Fruit fly (Drosophila melanogaster): Measurements from ENCODE around the gene CG34169.

The CG34169 gene

dm6 chr2L:17178472-17178871 is 5.2 kb downstream of the CG34169 start, which contains the start of gene Gr36b (continued):
- no peak for TF ChIP-seq Poxn (GFP tag; IDR thresholded peaks at IDR 0.05)
- TF ChIP-seq CG30431 (GFP tag; optimal IDR thresholded peaks at IDR 0.05), result no peak
- TF ChIP-seq sug (tag; optimal IDR thresholded peaks at IDR 0.05), result no peak

dm6 chr2L:17180038-17180437 is 6.8 kb downstream of the CG34169 start, which contains the start of gene Gr36c:
TSS of gene Gr36c (plus strand) at chr2L:17180338.
- TF ChIP-seq fu2 (GFP tag; optimal IDR thresholded peaks at IDR 0.05) (no peak), CG12104 (GFP tag; optimal IDR thresholded peaks at IDR 0.05) (no peak), HmgD (GFP tag; optimal IDR thresholded peaks at IDR 0.05) (no peak), CG7745 (tag; optimal IDR thresholded peaks at IDR 0.05) (no peak), CG8944 (GFP tag; optimal IDR thresholded peaks at IDR 0.05) (no peak), fd3F (GFP tag; optimal IDR thresholded peaks at IDR 0.05) (no peak), CoRest (tag; optimal IDR thresholded peaks at IDR 0.05) (no peak), nerfin-1 (tag; optimal IDR thresholded peaks at IDR 0.05) (no peak), CG8765 (GFP tag; IDR thresholded peaks at IDR 0.05) (no peak), CG1529 (GFP tag; optimal IDR thresholded peaks at IDR 0.05) (no peak), gsb-n (tag; optimal IDR thresholded peaks at IDR 0.05) (no peak), z (GFP tag; IDR thresholded peaks at IDR 0.05) (no peak), CG17829 (tag; optimal IDR thresholded peaks at IDR 0.05) (no peak), CG10431 (GFP tag; optimal IDR thresholded peaks at IDR 0.05) (no peak)

dm6 chr2L:17181638-17182037 is 8.4 kb downstream of the CG34169 start, which contains the start of gene Grl36a:
TSS of gene Grl36a (plus strand) at chr2L:17181938.
- TF ChIP-seq scrt (GFP tag; optimal IDR thresholded peaks at IDR 0.05) (no peak), GATAe (GFP tag; conservative IDR thresholded peaks at IDR 0.05) (no peak), CG3995 (GFP tag; optimal IDR thresholded peaks at IDR 0.05) (no peak), pan (optimal IDR thresholded peaks at IDR 0.05) (no peak), pan (GFP tag; optimal IDR thresholded peaks at IDR 0.05 in 1 of 2, IDR thresholded peaks at IDR 0.05 in 1 of 2) (no peak), Optix (GFP tag; IDR thresholded peaks at IDR 0.05) (no peak), ab (GFP tag; optimal IDR thresholded peaks at IDR 0.05) (no peak)

- peak; percentile 75 for TF ChIP-seq CTCF (GFP tag; optimal IDR thresholded peaks at IDR 0.05)
- TF ChIP-seq dmrt11E (tag; optimal IDR thresholded peaks at IDR 0.05), result no peak
Measured at dm6 chr2L:17195197-17195596, 21.9 kb downstream of the CG34169 start.

dm6 chr2L:17201777-17202176 is 28.5 kb downstream of the CG34169 start:
- TF ChIP-seq CG13894 (tag; optimal IDR thresholded peaks at IDR 0.05), result no peak
- TF ChIP-seq Atf6 (GFP tag; IDR thresholded peaks at IDR 0.05), result no peak
- no peak for TF ChIP-seq CG12942 (GFP tag; optimal IDR thresholded peaks at IDR 0.05)
- peak; percentile 0 for TF ChIP-seq scrt (GFP tag; optimal IDR thresholded peaks at IDR 0.05)
- peak; percentile 69 for TF ChIP-seq CTCF (GFP tag; optimal IDR thresholded peaks at IDR 0.05)
- no peak for TF ChIP-seq pho (GFP tag; optimal IDR thresholded peaks at IDR 0.05)
- no peak for TF ChIP-seq nmo (GFP tag; optimal IDR thresholded peaks at IDR 0.05)
- no peak for TF ChIP-seq CG10267 (tag; optimal IDR thresholded peaks at IDR 0.05)
- no peak for TF ChIP-seq vfl (GFP tag; optimal IDR thresholded peaks at IDR 0.05)
- no peak for TF ChIP-seq Med (GFP tag)
- no peak for TF ChIP-seq aop (GFP tag; IDR thresholded peaks at IDR 0.05)
- TF ChIP-seq Hmx (GFP tag; optimal IDR thresholded peaks at IDR 0.05), result no peak
- TF ChIP-seq Ravus (GFP tag; IDR thresholded peaks at IDR 0.05), result no peak
- no peak for TF ChIP-seq Dbx (GFP tag; IDR thresholded peaks at IDR 0.05)
